Worm (Caenorhabditis elegans) whole organism, young adult: ENCODE data around the gene enu-3.1.

Experiments used
- B0035.1 ChIP-seq: sonication (generic microtip); optimal IDR thresholded peaks from 2 replicates; lab custom pipeline; 2016; ENCODE audit warnings: missing genetic modification characterization, mild to moderate bottlenecking, missing compliant biosample characterization, missing genotype, missing genetic modification reagents
- B0261.1 ChIP-seq: sonication (generic microtip); optimal IDR thresholded peaks from 2 replicates; lab custom pipeline; 2016; ENCODE audit warnings: mild to moderate bottlenecking, missing genetic modification characterization, moderate library complexity, missing compliant biosample characterization
- D2030.7 ChIP-seq: fragments of 200-800 bp; sonication (Bioruptor generic); IDR thresholded peaks from 2 replicates; pipeline ENCODE4 v1.3.6; 2022; ENCODE audit warnings: missing genetic modification reagents, missing genetic modification characterization, missing compliant biosample characterization
- F22D6.2 ChIP-seq: sonication (generic microtip); optimal IDR thresholded peaks from 2 replicates; lab custom pipeline; 2016; ENCODE audit warnings: mild to moderate bottlenecking, missing genetic modification characterization, missing compliant biosample characterization
- F37B4.10 ChIP-seq: fragments of 200-800 bp; sonication (Bioruptor generic); IDR thresholded peaks from 2 replicates; pipeline ENCODE4 v1.3.6; 2022; ENCODE audit warnings: missing genetic modification characterization, missing compliant biosample characterization
- F49E8.2 ChIP-seq: sonication (generic microtip); optimal IDR thresholded peaks from 3 replicates; lab custom pipeline; 2017; ENCODE audit warnings: missing genetic modification characterization, mild to moderate bottlenecking, missing compliant biosample characterization, antibody characterized with exemption, moderate library complexity; ENCODE audit not compliant: insufficient read depth
- F57C9.4 ChIP-seq: sonication (generic microtip); optimal IDR thresholded peaks from 2 replicates; lab custom pipeline; 2017; ENCODE audit warnings: mild to moderate bottlenecking, missing genetic modification characterization, missing compliant biosample characterization
- K11D2.4 ChIP-seq: fragments of 200-800 bp; sonication (Bioruptor generic); IDR thresholded peaks from 2 replicates; pipeline ENCODE4 v1.3.6; 2022; ENCODE audit warnings: missing genetic modification reagents, missing genetic modification characterization, missing compliant biosample characterization
- K12H6.12 ChIP-seq: fragments of 200-800 bp; sonication (Bioruptor generic); optimal IDR thresholded peaks from 2 replicates; lab custom pipeline; 2018; ENCODE audit warnings: mild to moderate bottlenecking, missing genetic modification characterization, missing compliant biosample characterization
- T07F8.4 ChIP-seq: sonication (generic microtip); optimal IDR thresholded peaks from 2 replicates; lab custom pipeline; 2016; ENCODE audit warnings: mild to moderate bottlenecking, missing genetic modification characterization, moderate library complexity, missing compliant biosample characterization
- Y53F4B.3 ChIP-seq: fragments of 200-800 bp; sonication (Bioruptor generic); IDR thresholded peaks from 2 replicates; pipeline ENCODE4 v1.3.6; 2022; ENCODE audit warnings: missing genetic modification reagents, missing genetic modification characterization, missing compliant biosample characterization
- Y67H2A.10 ChIP-seq: fragments of 200-800 bp; sonication (Bioruptor generic); conservative IDR thresholded peaks from 2 replicates; pipeline ENCODE4 v1.3.6; 2022; ENCODE audit warnings: missing genetic modification reagents, missing genetic modification characterization, missing compliant biosample characterization
- athp-1 ChIP-seq: sonication (generic microtip); optimal IDR thresholded peaks from 2 replicates; lab custom pipeline; 2017; ENCODE audit warnings: mild to moderate bottlenecking, missing genetic modification characterization, missing compliant biosample characterization
- attf-6 ChIP-seq: fragments of 200-800 bp; sonication (Bioruptor generic); IDR thresholded peaks from 2 replicates; pipeline ENCODE4 v1.3.6; 2022; ENCODE audit warnings: missing genetic modification reagents, missing genetic modification characterization, missing compliant biosample characterization
- bed-2 ChIP-seq: fragments of 200-800 bp; sonication (Bioruptor generic); IDR thresholded peaks from 2 replicates; pipeline ENCODE4 v1.3.6; 2022; ENCODE audit warnings: missing genetic modification reagents, missing genetic modification characterization, missing compliant biosample characterization
- ccch-3 ChIP-seq: fragments of 200-800 bp; sonication (Bioruptor generic); optimal IDR thresholded peaks from 2 replicates; lab custom pipeline; 2018; ENCODE audit warnings: mild to moderate bottlenecking, missing genetic modification characterization, missing compliant biosample characterization
- ceh-40 ChIP-seq: fragments of 200-800 bp; sonication (Bioruptor generic); IDR thresholded peaks from 2 replicates; pipeline ENCODE4 v1.3.6; 2022; ENCODE audit warnings: missing genetic modification characterization, missing compliant biosample characterization
- ceh-58 ChIP-seq: fragments of 200-800 bp; sonication (Bioruptor generic); IDR thresholded peaks from 2 replicates; pipeline ENCODE4 v1.3.6; 2022; ENCODE audit warnings: missing genetic modification characterization, missing compliant biosample characterization
- ceh-91 ChIP-seq: fragments of 200-800 bp; sonication (Bioruptor generic); IDR thresholded peaks from 2 replicates; pipeline ENCODE4 v1.3.6; 2022; ENCODE audit warnings: missing genetic modification reagents, missing genetic modification characterization, missing compliant biosample characterization
- die-1 ChIP-seq: sonication (generic microtip); optimal IDR thresholded peaks from 2 replicates; lab custom pipeline; 2016; ENCODE audit warnings: missing genotype, mild to moderate bottlenecking, missing genetic modification characterization, missing compliant biosample characterization
- efl-1 ChIP-seq: fragments of 150-350 bp; optimal IDR thresholded peaks from 2 replicates; lab custom pipeline; 2014; ENCODE audit warnings: missing biosample characterization, missing genetic modification reagents, missing genetic modification characterization
- ekl-4 ChIP-seq: fragments of 200-800 bp; sonication (Bioruptor generic); IDR thresholded peaks from 2 replicates; pipeline ENCODE4 v1.3.6; 2022; ENCODE audit warnings: missing genetic modification reagents, missing genetic modification characterization, missing compliant biosample characterization
- ets-4 ChIP-seq: fragments of 200-800 bp; sonication (Bioruptor generic); optimal IDR thresholded peaks from 2 replicates; lab custom pipeline; 2018; ENCODE audit warnings: mild to moderate bottlenecking, missing genetic modification characterization, missing compliant biosample characterization
- fkh-3 ChIP-seq: sonication (generic microtip); optimal IDR thresholded peaks from 2 replicates; lab custom pipeline; 2016; ENCODE audit warnings: mild to moderate bottlenecking, missing genetic modification characterization, missing compliant biosample characterization
- him-1 ChIP-seq: sonication (generic microtip); optimal IDR thresholded peaks from 2 replicates; lab custom pipeline; 2016; ENCODE audit warnings: missing genotype, missing genetic modification reagents, missing genetic modification characterization, missing compliant biosample characterization
- hlh-12 ChIP-seq: sonication (generic microtip); optimal IDR thresholded peaks from 2 replicates; lab custom pipeline; 2016; ENCODE audit warnings: missing genetic modification characterization, missing compliant biosample characterization
- hmg-1.2 ChIP-seq: fragments of 200-800 bp; sonication (Bioruptor generic); IDR thresholded peaks from 2 replicates; pipeline ENCODE4 v1.3.6; 2022; ENCODE audit warnings: missing genetic modification reagents, missing genetic modification characterization, missing compliant biosample characterization
- hmg-20 ChIP-seq: fragments of 200-800 bp; sonication (Bioruptor generic); IDR thresholded peaks from 2 replicates; pipeline ENCODE4 v1.3.6; 2022; ENCODE audit warnings: missing genetic modification reagents, missing genetic modification characterization, missing compliant biosample characterization
- let-526 ChIP-seq: fragments of 200-800 bp; sonication (Bioruptor generic); IDR thresholded peaks from 2 replicates; pipeline ENCODE4 v1.3.6; 2022; ENCODE audit warnings: missing genetic modification reagents, missing genetic modification characterization, missing compliant biosample characterization
- lin-26 ChIP-seq: fragments of 200-800 bp; sonication (Bioruptor generic); IDR thresholded peaks from 2 replicates; pipeline ENCODE4 v1.3.6; 2022; ENCODE audit warnings: missing genetic modification reagents, missing genetic modification characterization, missing compliant biosample characterization
- lin-40 ChIP-seq: sonication (generic microtip); optimal IDR thresholded peaks from 2 replicates; lab custom pipeline; 2016; ENCODE audit warnings: missing genetic modification characterization, mild to moderate bottlenecking, missing compliant biosample characterization, missing genotype, missing genetic modification reagents
- lir-1 ChIP-seq: fragments of 200-800 bp; sonication (Bioruptor generic); conservative IDR thresholded peaks from 2 replicates; pipeline ENCODE4 v1.3.6; 2022; ENCODE audit warnings: missing genetic modification reagents, missing genetic modification characterization, missing compliant biosample characterization
- lsl-1 ChIP-seq: fragments of 200-800 bp; sonication (Bioruptor generic); optimal IDR thresholded peaks from 2 replicates; lab custom pipeline; 2018; ENCODE audit warnings: mild to moderate bottlenecking, missing genetic modification characterization, moderate library complexity, missing compliant biosample characterization
- madf-8 ChIP-seq: fragments of 200-800 bp; sonication (Bioruptor generic); conservative IDR thresholded peaks from 2 replicates; pipeline ENCODE4 v1.3.6; 2022; ENCODE audit warnings: missing genetic modification reagents, missing genetic modification characterization, missing compliant biosample characterization
- mes-4 ChIP-seq: sonication (generic microtip); optimal IDR thresholded peaks from 2 replicates; lab custom pipeline; 2016; ENCODE audit warnings: missing genotype, missing genetic modification characterization, missing compliant biosample characterization
- mxl-1 ChIP-seq: sonication (generic microtip); optimal IDR thresholded peaks from 2 replicates; lab custom pipeline; 2016; ENCODE audit warnings: missing genetic modification characterization, missing compliant biosample characterization
- nhr-179 ChIP-seq: sonication (generic microtip); optimal IDR thresholded peaks from 2 replicates; lab custom pipeline; 2016; ENCODE audit warnings: mild to moderate bottlenecking, missing genetic modification characterization, missing compliant biosample characterization
- nhr-90 ChIP-seq: sonication (generic microtip); optimal IDR thresholded peaks from 2 replicates; lab custom pipeline; 2016; ENCODE audit warnings: missing genotype, mild to moderate bottlenecking, missing genetic modification characterization, missing compliant biosample characterization
- pbrm-1 ChIP-seq: fragments of 200-800 bp; sonication (Bioruptor generic); IDR thresholded peaks from 2 replicates; pipeline ENCODE4 v1.3.6; 2022; ENCODE audit warnings: missing genetic modification reagents, missing genetic modification characterization, missing compliant biosample characterization
- sdz-38 ChIP-seq: sonication (generic microtip); optimal IDR thresholded peaks from 2 replicates; lab custom pipeline; 2016; ENCODE audit warnings: missing genotype, missing genetic modification characterization, missing compliant biosample characterization
- snpc-3.4 ChIP-seq: sonication (generic microtip); optimal IDR thresholded peaks from 2 replicates; lab custom pipeline; 2017; ENCODE audit warnings: missing genetic modification characterization, mild to moderate bottlenecking, missing compliant biosample characterization, antibody characterized with exemption, moderate library complexity, missing genotype, missing genetic modification reagents
- somi-1 ChIP-seq: fragments of 200-800 bp; sonication (Bioruptor generic); optimal IDR thresholded peaks from 2 replicates; lab custom pipeline; 2018; ENCODE audit warnings: mild to moderate bottlenecking, missing genetic modification characterization, missing compliant biosample characterization
- sptf-2 ChIP-seq: fragments of 200-800 bp; sonication (Bioruptor generic); optimal IDR thresholded peaks from 2 replicates; lab custom pipeline; 2018; ENCODE audit warnings: mild to moderate bottlenecking, missing genetic modification characterization, missing compliant biosample characterization
- tbx-9 ChIP-seq: sonication (generic microtip); optimal IDR thresholded peaks from 2 replicates; lab custom pipeline; 2016; ENCODE audit warnings: borderline replicate concordance, missing genetic modification characterization, inconsistent platforms, missing compliant biosample characterization
- zim-3 ChIP-seq: sonication (generic microtip); optimal IDR thresholded peaks from 2 replicates; lab custom pipeline; 2017; ENCODE audit warnings: mild to moderate bottlenecking, missing genetic modification characterization, moderate library complexity, missing compliant biosample characterization
- ztf-26 ChIP-seq: sonication (generic microtip); optimal IDR thresholded peaks from 2 replicates; lab custom pipeline; 2017; ENCODE audit warnings: missing genetic modification characterization, missing compliant biosample characterization

The enu-3.1 gene

DNA sequence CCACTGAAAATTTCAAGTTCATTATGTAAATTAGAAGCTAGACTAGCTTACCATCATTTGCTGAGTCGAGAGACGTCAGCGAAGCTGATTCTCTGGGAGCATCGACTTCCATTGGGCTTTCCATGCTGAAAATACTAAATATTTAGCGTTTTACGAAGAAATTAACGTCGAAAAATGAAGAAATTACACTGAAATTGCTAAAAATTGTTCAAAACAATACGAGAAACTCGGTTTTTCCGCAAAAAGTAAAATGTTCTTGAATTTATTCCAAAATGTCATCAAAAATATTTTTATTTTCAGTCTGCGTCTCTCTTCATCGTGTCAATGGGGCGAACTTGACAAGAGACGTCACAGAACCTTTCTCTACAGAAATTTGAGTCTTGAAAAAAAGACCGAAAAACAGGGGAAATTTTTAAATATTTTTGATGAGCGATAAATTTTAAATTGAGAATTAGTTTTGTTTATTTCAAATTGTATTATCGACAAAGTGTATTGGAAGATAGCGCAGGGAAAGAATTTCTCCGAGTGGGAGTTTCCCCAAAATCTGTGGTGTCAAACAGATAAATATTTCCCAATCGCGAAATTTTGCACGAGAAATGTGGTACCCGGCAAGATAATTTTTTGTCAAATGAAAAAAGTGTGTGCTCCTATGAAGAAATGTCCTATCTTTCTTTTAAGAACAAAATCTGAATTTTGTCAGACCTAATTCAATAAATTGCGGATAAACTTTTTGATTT lies 24.5 kb downstream of the enu-3.1 start, which contains the start of gene ecps-1 (continued):
- TF ChIP-seq Y67H2A.10 (GFP tag; lab: Robert Waterston, UW) (peak; percentile 62; the same call in 1 of the 2 replicates), him-1 (tag; lab: Kevin White, UChicago) (no peak), T07F8.4 (tag; lab: Kevin White, UChicago) (peak; percentile 60), F22D6.2 (no peak), hlh-12 (tag; lab: Kevin White, UChicago) (no peak), lin-26 (peak; percentile 25; the same call in 1 of the 2 replicates), lsl-1 (GFP tag; lab: Kevin White, UChicago) (peak; percentile 79), athp-1 (tag; lab: Kevin White, UChicago) (peak; percentile 91), K11D2.4 (GFP tag; lab: Robert Waterston, UW) (peak; percentile 68; the same call in 1 of the 2 replicates), B0261.1 (tag; lab: Kevin White, UChicago) (no peak), efl-1 (GFP tag; lab: Kevin White, UChicago) (peak; percentile 64)

DNA sequence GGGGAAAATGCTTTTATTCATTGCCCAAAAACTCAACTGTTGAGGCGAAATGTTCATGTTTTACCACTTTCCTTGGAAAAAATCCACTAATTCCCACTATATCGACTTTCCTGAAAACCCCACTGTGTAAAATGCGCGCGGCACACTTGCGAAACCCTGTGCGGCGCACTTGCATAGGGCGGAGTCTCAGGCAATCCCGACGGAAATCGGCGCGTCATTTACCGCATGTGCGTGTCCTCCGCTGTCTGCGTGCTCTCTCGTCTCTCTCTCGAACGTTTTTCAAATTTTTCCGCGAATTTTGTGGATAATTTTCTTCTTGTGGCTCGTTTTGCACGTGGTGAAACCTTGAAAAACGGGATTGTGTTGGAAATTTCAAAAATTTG lies 25.1 kb downstream of the enu-3.1 start, which contains the start of gene atx-2:
Gene atx-2 (plus strand): TSS at position 226 of the 383 bp plus-strand sequence.
- no peak for TF ChIP-seq ccch-3 (GFP tag; lab: Kevin White, UChicago)
- peak; percentile 88 for TF ChIP-seq ets-4
- TF ChIP-seq F37B4.10 (GFP tag; lab: Robert Waterston, UW): 0 out of 2 replicates have a peak, but pooled peaks have one; percentile 87
- peak; percentile 93 for TF ChIP-seq zim-3 (tag; lab: Kevin White, UChicago)
- no peak for TF ChIP-seq tbx-9 (tag; lab: Kevin White, UChicago)
- 0 out of 2 replicates have a peak, but pooled peaks have one; percentile 64 for TF ChIP-seq ceh-58 (GFP tag; lab: Robert Waterston, UW)
- TF ChIP-seq Y53F4B.3 (GFP tag; lab: Robert Waterston, UW): no peak
- peak; percentile 85 for TF ChIP-seq ceh-91 (GFP tag; lab: Robert Waterston, UW)
- TF ChIP-seq mxl-1 (tag; lab: Kevin White, UChicago): peak; percentile 42
- peak; percentile 61 for TF ChIP-seq madf-8 (GFP tag; lab: Robert Waterston, UW)
- TF ChIP-seq ekl-4 (GFP tag; lab: Robert Waterston, UW): peak; percentile 84
- no peak for TF ChIP-seq him-1 (tag; lab: Kevin White, UChicago)
- TF ChIP-seq B0035.1 (tag; lab: Kevin White, UChicago): peak; percentile 67
- TF ChIP-seq nhr-179 (tag; lab: Kevin White, UChicago): no peak
- TF ChIP-seq attf-6: peak; percentile 79
- no peak for TF ChIP-seq fkh-3 (tag; lab: Kevin White, UChicago)
- peak; percentile 61 for TF ChIP-seq ztf-26 (tag; lab: Kevin White, UChicago)
- peak; percentile 83 for TF ChIP-seq lir-1 (GFP tag; lab: Robert Waterston, UW)
- TF ChIP-seq B0261.1 (tag; lab: Kevin White, UChicago): no peak
- peak; percentile 76 for TF ChIP-seq snpc-3.4 (tag; lab: Kevin White, UChicago)
- peak; percentile 81 for TF ChIP-seq bed-2 (GFP tag; lab: Robert Waterston, UW)
- peak; percentile 66 for TF ChIP-seq somi-1
- TF ChIP-seq die-1 (tag; lab: Kevin White, UChicago): peak; percentile 90
- TF ChIP-seq sptf-2 (GFP tag; lab: Kevin White, UChicago): peak; percentile 88
- peak; percentile 83 for TF ChIP-seq hmg-20 (GFP tag; lab: Robert Waterston, UW)
- TF ChIP-seq nhr-90 (tag; lab: Kevin White, UChicago): peak; percentile 85
- TF ChIP-seq lin-40 (tag; lab: Kevin White, UChicago): peak; percentile 74
- TF ChIP-seq ceh-40 (GFP tag; lab: Robert Waterston, UW): peak; percentile 54; the same call in 1 of the 2 replicates
- TF ChIP-seq K12H6.12 (tag; lab: Kevin White, UChicago): peak; percentile 84
- TF ChIP-seq D2030.7 (GFP tag; lab: Robert Waterston, UW): peak; percentile 87
- peak; percentile 83 for TF ChIP-seq hmg-1.2
- TF ChIP-seq pbrm-1 (GFP tag; lab: Robert Waterston, UW): peak; percentile 95
- no peak for TF ChIP-seq sdz-38 (tag; lab: Kevin White, UChicago)
- peak; percentile 86 for TF ChIP-seq F49E8.2 (tag; lab: Kevin White, UChicago)
- TF ChIP-seq let-526: peak; percentile 67; the same call in 1 of the 2 replicates
- no peak for TF ChIP-seq F57C9.4 (tag; lab: Kevin White, UChicago)
- TF ChIP-seq mes-4 (tag; lab: Kevin White, UChicago): no peak
